Fruit fly (Drosophila melanogaster) whole organism, adult: ENCODE data around the gene CG14422.

ENCODE experiments used
- CG11617 ChIP-seq: fragments of 200-800 bp; sonication (Bioruptor generic); optimal IDR thresholded peaks from 2 replicates; lab custom pipeline; 2017; ENCODE audit warnings: mild to moderate bottlenecking, missing biosample characterization, missing genetic modification reagents, missing genetic modification characterization
- CG12768 ChIP-seq: fragments of 200-800 bp; sonication (Bioruptor generic); optimal IDR thresholded peaks from 2 replicates; lab custom pipeline; 2017; ENCODE audit warnings: missing biosample characterization, missing genetic modification characterization, mild to moderate bottlenecking, moderate library complexity, missing genetic modification reagents
- CG14711 ChIP-seq: fragments of 200-800 bp; sonication (Bioruptor generic); optimal IDR thresholded peaks from 2 replicates; lab custom pipeline; 2018; ENCODE audit warnings: missing biosample characterization, mild to moderate bottlenecking, missing genetic modification characterization, moderate library complexity
- CG1620 ChIP-seq: fragments of 200-800 bp; sonication (Bioruptor generic); optimal IDR thresholded peaks from 2 replicates; lab custom pipeline; 2016; ENCODE audit warnings: missing biosample characterization, missing genetic modification characterization
- CG33017 ChIP-seq: fragments of 200-800 bp; sonication (Bioruptor generic); optimal IDR thresholded peaks from 2 replicates; lab custom pipeline; 2018; ENCODE audit warnings: missing biosample characterization, mild to moderate bottlenecking, missing genetic modification characterization, moderate library complexity
- CG5204 ChIP-seq: fragments of 200-800 bp; sonication (Bioruptor generic); optimal IDR thresholded peaks from 2 replicates; lab custom pipeline; 2016; ENCODE audit warnings: missing biosample characterization, missing genetic modification characterization
- CG7045 ChIP-seq: fragments of 200-800 bp; sonication (Bioruptor generic); optimal IDR thresholded peaks from 2 replicates; lab custom pipeline; 2017; ENCODE audit warnings: missing biosample characterization, mild to moderate bottlenecking, missing genetic modification characterization
- CG7101 ChIP-seq: fragments of 200-800 bp; sonication (Bioruptor generic); optimal IDR thresholded peaks from 2 replicates; lab custom pipeline; 2018; ENCODE audit warnings: missing biosample characterization, mild to moderate bottlenecking, missing genetic modification characterization, moderate library complexity
- Clk ChIP-seq: fragments of 200-800 bp; sonication (Bioruptor generic); optimal IDR thresholded peaks from 2 replicates; lab custom pipeline; 2017; ENCODE audit warnings: missing biosample characterization, missing genetic modification characterization
- Crg-1 ChIP-seq: fragments of 200-800 bp; sonication (Bioruptor generic); optimal IDR thresholded peaks from 2 replicates; lab custom pipeline; 2016; ENCODE audit warnings: missing biosample characterization, missing genetic modification characterization
- Hr96 ChIP-seq: fragments of 200-800 bp; sonication (Bioruptor generic); optimal IDR thresholded peaks from 2 replicates; lab custom pipeline; 2016; ENCODE audit warnings: missing biosample characterization, missing genetic modification characterization
- Mnt ChIP-seq: fragments of 200-800 bp; sonication (Bioruptor generic); optimal IDR thresholded peaks from 2 replicates; lab custom pipeline; 2016; ENCODE audit warnings: missing biosample characterization, mild to moderate bottlenecking, missing genetic modification characterization
- bab1 ChIP-seq: fragments of 200-800 bp; sonication (Bioruptor generic); optimal IDR thresholded peaks from 3 replicates; lab custom pipeline; 2019; ENCODE audit warnings: missing biosample characterization, mild to moderate bottlenecking, missing genetic modification characterization, moderate library complexity
- cic ChIP-seq: fragments of 200-800 bp; sonication (Bioruptor generic); optimal IDR thresholded peaks from 2 replicates; lab custom pipeline; 2017; ENCODE audit warnings: missing biosample characterization, mild to moderate bottlenecking, missing genetic modification characterization, moderate library complexity
- cnc ChIP-seq, 2 experiments: fragments of >200 bp; optimal IDR thresholded peaks; 2 replicates each; lab custom pipeline; 2017
- kay ChIP-seq: fragments of 200-800 bp; sonication (Bioruptor generic); peaks from one replicate; lab custom pipeline; 2016; ENCODE audit warnings: missing biosample characterization, missing genetic modification characterization, borderline replicate concordance
- ovo ChIP-seq: fragments of 200-800 bp; sonication (Bioruptor generic); optimal IDR thresholded peaks from 2 replicates; lab custom pipeline; 2016; ENCODE audit warnings: missing biosample characterization, missing genetic modification characterization
- pad ChIP-seq: fragments of 200-800 bp; sonication (Bioruptor generic); optimal IDR thresholded peaks from 3 replicates; lab custom pipeline; 2017; ENCODE audit warnings: missing biosample characterization, missing genetic modification characterization, mild to moderate bottlenecking, moderate library complexity, missing genetic modification reagents
- tj ChIP-seq: fragments of 200-800 bp; sonication (Bioruptor generic); optimal IDR thresholded peaks from 3 replicates; lab custom pipeline; 2017; ENCODE audit warnings: missing biosample characterization, mild to moderate bottlenecking, missing genetic modification characterization, moderate library complexity
- toe ChIP-seq: fragments of 200-800 bp; sonication (Bioruptor generic); optimal IDR thresholded peaks from 2 replicates; lab custom pipeline; 2016; ENCODE audit warnings: missing biosample characterization, missing genetic modification characterization

The CG14422 gene

DNA sequence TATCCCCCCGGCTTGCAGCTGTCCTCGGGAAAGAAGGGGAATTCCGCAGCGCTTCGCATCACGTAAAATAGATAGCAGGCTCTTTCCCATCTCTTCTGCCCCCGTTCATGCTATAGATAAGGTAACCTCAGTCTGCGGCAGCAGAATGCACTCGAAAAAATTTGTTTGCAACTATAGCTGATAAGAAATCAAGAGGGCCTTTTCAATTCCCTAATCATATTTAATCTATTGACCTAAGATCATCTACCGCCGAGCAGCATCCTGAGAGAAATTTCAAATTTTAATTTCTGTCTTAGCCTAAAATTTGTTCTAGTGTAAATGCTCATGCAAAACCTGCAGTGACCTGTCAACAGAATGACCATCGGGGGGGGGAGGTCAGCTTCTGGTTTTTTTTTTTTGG is 13.5 kb downstream of the CG14422 start:
- TF ChIP-seq bab1 (GFP tag; lab: Kevin White, UChicago) (no peak), Crg-1 (GFP tag; lab: Kevin White, UChicago) (no peak), kay (no peak), Hr96 (GFP tag; lab: Kevin White, UChicago) (no peak), CG33017 (no peak), Clk (no peak), CG12768 (no peak), toe (GFP tag; lab: Kevin White, UChicago) (no peak)

DNA sequence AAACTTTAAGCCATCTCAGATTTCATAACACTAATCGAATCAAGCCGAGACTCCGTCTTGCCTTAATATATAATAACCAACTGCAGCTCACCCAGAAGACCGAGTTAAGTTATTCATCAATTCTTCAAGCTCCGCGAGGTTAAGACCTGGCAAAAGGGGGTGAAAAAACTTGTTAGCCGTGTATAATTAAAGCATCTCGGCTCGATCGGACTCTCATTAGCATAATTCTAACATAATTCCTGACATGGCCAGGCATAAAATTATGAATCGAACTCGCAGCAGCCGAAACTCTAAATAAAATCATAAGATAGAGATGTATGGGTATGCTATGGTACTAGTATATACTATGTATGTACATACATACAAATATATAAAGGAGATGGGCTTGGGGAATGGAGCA is 20.0 kb downstream of the CG14422 start:
- TF ChIP-seq toe (GFP tag; lab: Kevin White, UChicago) (no peak), Clk (no peak), bab1 (GFP tag; lab: Kevin White, UChicago) (no peak), CG14711 (tag; lab: Kevin White, UChicago) (no peak), pad (GFP tag; lab: Kevin White, UChicago) (no peak), CG1620 (GFP tag; lab: Kevin White, UChicago) (no peak), CG11617 (no peak), CG12768 (no peak), tj (GFP tag; lab: Kevin White, UChicago) (no peak), ovo (no peak), cnc (optimal IDR thresholded peaks at IDR 0.05; lab: Kevin White, UChicago) (no peak)

dm6 chrX:2963790-2964335 is 20.7 kb downstream of the CG14422 start:
- TF ChIP-seq Hr96 (GFP tag; lab: Kevin White, UChicago), result no peak
- TF ChIP-seq CG33017, result no peak
- TF ChIP-seq Mnt (GFP tag; lab: Kevin White, UChicago), result no peak
- no peak for TF ChIP-seq Crg-1 (GFP tag; lab: Kevin White, UChicago)
- TF ChIP-seq pad (GFP tag; lab: Kevin White, UChicago), result no peak
- no peak for TF ChIP-seq cnc (optimal IDR thresholded peaks at IDR 0.05; lab: Kevin White, UChicago)
- TF ChIP-seq toe (GFP tag; lab: Kevin White, UChicago), result no peak
- no peak for TF ChIP-seq CG7101 (tag; lab: Kevin White, UChicago)
- TF ChIP-seq bab1 (GFP tag; lab: Kevin White, UChicago), result no peak
- no peak for TF ChIP-seq kay
- TF ChIP-seq CG11617, result no peak
- no peak for TF ChIP-seq ovo
- no peak for TF ChIP-seq cic (GFP tag; lab: Kevin White, UChicago)
- TF ChIP-seq CG7045 (GFP tag; lab: Kevin White, UChicago), result no peak
- no peak for TF ChIP-seq Clk
- no peak for TF ChIP-seq tj (GFP tag; lab: Kevin White, UChicago)
- TF ChIP-seq CG12768, result no peak

- TF ChIP-seq cic (GFP tag; lab: Kevin White, UChicago), result no peak
- TF ChIP-seq CG7045 (GFP tag; lab: Kevin White, UChicago), result no peak
- no peak for TF ChIP-seq tj (GFP tag; lab: Kevin White, UChicago)
- no peak for TF ChIP-seq CG7101 (tag; lab: Kevin White, UChicago)
- no peak for TF ChIP-seq toe (GFP tag; lab: Kevin White, UChicago)
Measured at dm6 chrX:2964678-2965231, 21.6 kb downstream of the CG14422 start.

DNA sequence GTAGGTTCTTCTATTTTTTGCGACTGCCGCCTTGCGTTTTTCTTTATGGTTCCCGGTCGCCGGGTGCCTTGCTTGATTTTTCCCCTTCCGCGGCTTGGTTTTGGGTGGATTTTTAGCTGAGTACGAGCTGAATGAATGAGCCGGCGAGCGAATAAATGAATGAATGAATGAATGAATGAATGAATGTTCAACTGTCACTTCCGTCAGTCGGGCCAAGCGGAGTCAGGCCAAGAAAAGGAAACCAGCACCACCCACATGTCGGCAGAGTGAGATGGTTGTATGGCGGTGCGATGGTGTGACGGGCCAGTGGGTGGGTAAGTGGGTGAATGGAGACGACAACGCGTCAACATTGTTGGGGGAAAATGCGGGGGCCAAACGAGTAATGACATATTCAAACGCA is 25.9 kb downstream of the CG14422 start:
- TF ChIP-seq CG7045 (GFP tag; lab: Kevin White, UChicago), result no peak
- no peak for TF ChIP-seq CG33017
- no peak for TF ChIP-seq cic (GFP tag; lab: Kevin White, UChicago)
- no peak for TF ChIP-seq Clk
- no peak for TF ChIP-seq CG14711 (tag; lab: Kevin White, UChicago)
- no peak for TF ChIP-seq tj (GFP tag; lab: Kevin White, UChicago)
- no peak for TF ChIP-seq CG5204 (GFP tag; lab: Kevin White, UChicago)
- TF ChIP-seq CG1620 (GFP tag; lab: Kevin White, UChicago), result no peak
- no peak for TF ChIP-seq CG11617
- no peak for TF ChIP-seq CG12768
- TF ChIP-seq CG7101 (tag; lab: Kevin White, UChicago), result no peak
- no peak for TF ChIP-seq ovo
- no peak for TF ChIP-seq Hr96 (GFP tag; lab: Kevin White, UChicago)
- TF ChIP-seq Crg-1 (GFP tag; lab: Kevin White, UChicago), result no peak

DNA sequence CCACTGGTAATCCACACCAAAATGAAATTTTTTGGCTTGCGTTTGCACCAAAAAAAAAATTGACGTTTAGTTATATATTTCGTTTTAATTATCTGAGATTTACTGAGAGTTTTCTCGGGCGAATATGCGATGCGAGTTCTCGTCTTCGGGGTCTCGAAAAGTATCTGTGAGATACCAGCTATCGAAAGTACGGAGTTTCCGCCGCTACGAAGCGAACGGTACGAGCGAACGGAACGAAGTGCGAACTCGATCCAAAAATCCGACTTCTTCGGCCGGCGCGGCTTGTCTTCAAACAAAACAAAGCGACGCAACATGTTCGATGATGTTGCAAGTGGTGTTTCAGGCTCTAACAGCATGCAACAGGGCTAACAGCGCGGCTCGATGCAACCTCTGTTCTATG is 30.4 kb downstream of the CG14422 start, which contains the start of gene rst:
TSS of gene rst (minus strand) at position 242 of the 400 bp plus-strand sequence.
- TF ChIP-seq kay (no peak), bab1 (GFP tag; lab: Kevin White, UChicago) (no peak), pad (GFP tag; lab: Kevin White, UChicago) (no peak), CG12768 (no peak), Hr96 (GFP tag; lab: Kevin White, UChicago) (no peak), CG7045 (GFP tag; lab: Kevin White, UChicago) (no peak), CG1620 (GFP tag; lab: Kevin White, UChicago) (no peak), Clk (no peak), cic (GFP tag; lab: Kevin White, UChicago) (no peak), toe (GFP tag; lab: Kevin White, UChicago) (no peak), CG11617 (no peak), cnc (optimal IDR thresholded peaks at IDR 0.05; lab: Kevin White, UChicago) (no peak), CG7101 (tag; lab: Kevin White, UChicago) (no peak), CG5204 (GFP tag; lab: Kevin White, UChicago) (no peak), ovo (no peak), CG33017 (no peak), CG14711 (tag; lab: Kevin White, UChicago) (no peak), Crg-1 (GFP tag; lab: Kevin White, UChicago) (no peak)
